Worm (Caenorhabditis elegans) whole organism, dauer: ENCODE data around the gene C29E4.17.
"Not testable (repeated sequence)": the region's sequence is repeated elsewhere in the genome, so short reads cannot be mapped to it uniquely, and the experiment has no call there.

Source experiments
- unc-62 ChIP-seq: sonication (generic microtip); optimal IDR thresholded peaks from 2 replicates; lab custom pipeline; 2017; ENCODE audit warnings: missing biosample characterization, missing genetic modification reagents, missing genetic modification characterization

The C29E4.17 gene

DNA sequence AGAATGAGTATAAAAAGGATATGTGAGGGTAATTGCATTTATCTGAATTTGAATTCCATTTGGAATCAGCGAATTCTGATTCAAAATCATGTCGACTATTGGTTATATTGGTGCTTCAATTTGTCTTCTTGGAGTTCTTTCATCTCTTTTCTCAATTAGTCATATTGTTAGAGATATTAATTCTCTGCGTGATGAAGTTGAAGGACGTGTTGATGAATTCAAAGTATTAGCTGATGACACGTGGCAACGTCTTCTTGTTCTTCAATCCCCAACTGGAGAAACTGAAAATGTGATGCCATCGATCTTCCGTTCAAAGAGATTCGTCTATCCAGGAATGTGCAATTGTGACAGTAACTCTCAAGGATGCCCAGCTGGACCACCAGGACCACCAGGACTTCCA is 26.5 kb downstream of the C29E4.17 start, which contains the start of gene col-90:
col-90 (plus strand) TSS at position 37 of the 400 bp plus-strand sequence.
- TF ChIP-seq unc-62 (GFP tag; lab: Kevin White, UChicago), result no peak

DNA sequence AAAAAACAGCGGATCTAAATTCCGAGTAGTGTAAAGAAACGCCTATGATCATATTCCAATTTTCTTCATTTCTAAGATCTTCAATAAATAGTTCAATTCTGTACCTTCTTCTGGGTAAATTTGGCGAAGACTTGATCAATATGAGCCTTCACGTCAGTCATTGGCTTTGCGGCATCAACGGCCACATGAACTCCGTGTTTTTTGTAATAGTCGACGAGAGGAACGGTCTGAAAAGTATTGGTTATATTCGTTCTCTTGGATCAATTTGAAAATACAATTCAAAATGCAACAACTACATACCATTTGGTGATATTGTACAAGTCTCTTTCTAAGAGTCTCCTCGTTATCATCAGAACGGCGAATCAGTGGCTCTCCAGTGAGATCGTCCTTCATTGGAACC is 28.1 kb downstream of the C29E4.17 start:
- no peak for TF ChIP-seq unc-62 (GFP tag; lab: Kevin White, UChicago)

ce11 chrIII:7952077-7952765 is 29.9 kb downstream of the C29E4.17 start, which contains the start of gene C29E4.15:
Gene C29E4.15, plus strand, starts transcription at chrIII:7952623.
- TF ChIP-seq unc-62 (GFP tag; lab: Kevin White, UChicago), result no peak

- TF ChIP-seq unc-62 (GFP tag; lab: Kevin White, UChicago), result no peak
Observed at ce11 chrIII:7953208-7953607, 30.9 kb downstream of the C29E4.17 start, which contains the start of gene let-754. Gene let-754, minus strand, starts transcription at chrIII:7953308.

DNA sequence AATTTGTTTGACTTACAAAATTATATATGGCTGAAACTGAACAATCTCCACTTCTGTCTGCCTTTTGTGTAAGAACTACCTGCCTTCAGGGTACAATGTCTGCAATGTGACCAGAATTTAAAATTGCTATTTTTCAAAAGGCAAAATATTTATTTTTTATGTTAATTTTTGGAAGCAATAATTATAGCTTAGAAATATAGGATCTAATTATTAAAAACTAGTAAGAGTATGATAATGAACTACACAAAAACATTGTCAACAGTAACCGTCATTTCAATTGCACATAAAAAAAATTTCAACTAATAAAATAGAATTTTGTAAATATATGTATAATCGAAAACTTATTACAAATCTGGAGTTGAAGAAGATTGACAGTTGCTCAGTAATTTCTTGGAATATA is 34.7 kb downstream of the C29E4.17 start, which contains the start of gene C29E4.9:
C29E4.9 (minus strand) TSS at position 101 of the 400 bp plus-strand sequence.
- TF ChIP-seq unc-62 (GFP tag; lab: Kevin White, UChicago), result no peak

DNA sequence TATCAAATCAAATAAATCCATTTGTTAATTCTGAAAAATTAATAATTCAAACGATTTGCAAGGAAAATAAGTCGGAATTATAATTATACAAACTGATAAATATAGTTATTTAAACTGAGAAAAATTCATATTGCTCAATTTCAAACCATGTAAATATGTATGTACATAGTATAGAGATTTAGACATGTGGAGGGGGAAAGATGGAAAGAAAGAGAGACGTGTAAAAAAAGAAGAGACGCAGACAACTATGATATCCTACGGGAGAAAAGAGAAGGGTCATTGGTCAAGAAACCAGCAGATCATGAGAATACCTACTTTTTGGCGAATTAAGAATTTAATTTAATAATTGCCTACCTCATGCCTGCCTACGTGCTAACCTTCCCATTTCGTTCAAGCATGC is 35.8 kb downstream of the C29E4.17 start, which contains the start of gene C29E4.11:
C29E4.11 (minus strand) TSS at position 30 of the 400 bp plus-strand sequence.
- no peak for TF ChIP-seq unc-62 (GFP tag; lab: Kevin White, UChicago)

DNA sequence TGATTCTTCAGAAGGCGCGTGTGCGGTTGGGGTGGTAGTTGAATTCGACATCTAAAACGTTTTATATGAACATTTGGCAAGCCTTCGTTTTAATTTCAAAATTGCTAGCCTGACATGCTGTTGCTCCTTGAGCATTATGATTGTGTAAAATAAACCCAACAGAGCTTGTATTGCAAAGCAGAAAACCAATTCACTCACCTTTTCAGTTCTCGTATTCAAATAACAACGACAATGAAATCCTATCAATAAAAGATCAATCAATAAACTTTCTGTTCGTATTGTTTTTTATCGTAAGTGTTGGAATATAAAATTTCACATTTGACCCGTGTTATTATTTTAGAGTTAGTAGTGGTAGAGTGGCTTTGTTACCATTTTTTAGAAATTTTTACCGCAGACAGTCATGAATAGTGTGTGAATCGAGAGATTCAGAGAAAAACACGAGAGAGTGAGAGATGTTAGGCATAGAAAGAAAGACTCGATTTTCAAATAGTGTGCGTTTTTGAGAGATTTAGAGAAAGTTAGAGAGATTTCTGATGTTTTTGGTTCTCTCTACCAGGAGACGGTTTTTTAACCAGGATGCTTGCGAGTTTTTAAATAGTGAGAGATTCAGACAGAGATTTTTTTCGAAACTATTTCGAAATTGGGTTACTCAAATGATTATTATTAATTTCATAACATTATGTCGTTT is 36.8 kb downstream of the C29E4.17 start, which contains the start of gene F54H12.10:
F54H12.10 (minus strand) TSS at position 51 of the 688 bp plus-strand sequence.
- TF ChIP-seq unc-62 (GFP tag; lab: Kevin White, UChicago), result not testable (repeated sequence)

ce11 chrIII:7962641-7963040 is 40.3 kb downstream of the C29E4.17 start, which contains the start of gene F54H12.4:
Gene F54H12.4, minus strand, starts transcription at chrIII:7962741.
- not testable (repeated sequence) for TF ChIP-seq unc-62 (GFP tag; lab: Kevin White, UChicago)

DNA sequence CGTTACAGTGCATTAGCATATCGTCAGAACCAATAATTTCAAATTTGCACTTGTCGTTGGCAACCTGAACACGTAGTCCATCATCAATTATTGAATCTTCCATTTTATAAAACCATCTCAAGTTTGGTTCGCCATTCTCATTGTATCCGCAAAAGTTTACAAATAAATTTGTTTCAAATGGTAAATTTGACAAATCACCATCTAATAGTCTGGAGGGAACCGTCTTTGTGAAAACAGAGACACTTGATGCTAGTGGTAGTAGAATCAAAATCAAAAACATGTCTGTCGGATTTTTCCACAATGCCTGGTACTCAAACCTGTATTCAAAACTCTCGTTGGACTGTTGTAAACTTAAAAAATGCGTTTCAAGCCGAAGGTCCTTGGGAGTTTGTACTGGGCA is 42.0 kb downstream of the C29E4.17 start, which contains the start of gene F54H12.2:
F54H12.2 (plus strand) TSS at position 301 of the 400 bp plus-strand sequence.
- not testable (repeated sequence) for TF ChIP-seq unc-62 (GFP tag; lab: Kevin White, UChicago)

- no peak for TF ChIP-seq unc-62 (GFP tag; lab: Kevin White, UChicago)
Observed at ce11 chrIII:7969121-7969520, 46.8 kb downstream of the C29E4.17 start, which contains the start of the genes F54H12.8 and F54H12.7. Gene F54H12.8, minus strand, starts transcription at chrIII:7969221. Gene F54H12.7, plus strand, starts transcription at chrIII:7969349.

- no peak for TF ChIP-seq unc-62 (GFP tag; lab: Kevin White, UChicago)
Observed at ce11 chrIII:7972061-7972460, 49.8 kb downstream of the C29E4.17 start, which contains the start of gene F54H12.5. Gene F54H12.5, minus strand, starts transcription at chrIII:7972161.
